Worm (Caenorhabditis elegans): ENCODE data around the gene T15B12.1.

Gene T15B12.1

DNA sequence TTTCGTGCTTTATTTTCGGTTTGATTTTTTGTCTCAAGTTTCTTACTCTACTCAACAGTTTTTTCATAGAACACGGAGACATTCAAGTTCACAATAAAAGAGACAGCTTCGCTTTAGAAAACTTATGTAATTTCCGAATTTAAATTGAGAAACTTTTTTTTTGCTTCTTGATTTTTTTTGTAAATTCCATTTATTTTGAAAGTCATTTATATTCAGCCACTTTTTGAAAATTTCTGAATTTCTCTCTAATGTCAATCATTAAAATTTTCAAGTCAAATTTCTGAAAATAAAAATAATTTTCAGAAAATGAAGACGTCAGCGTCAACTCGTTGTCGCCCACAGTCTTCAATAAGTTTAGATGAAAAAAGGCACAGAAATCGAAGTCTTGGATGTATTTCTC is at the start of gene T15B12.1:
Gene T15B12.1, plus strand, starts transcription at position 301 of the 400 bp plus-strand sequence.
- TF ChIP-seq unc-62 (GFP tag; optimal IDR thresholded peaks at IDR 0.05) = no peak

DNA sequence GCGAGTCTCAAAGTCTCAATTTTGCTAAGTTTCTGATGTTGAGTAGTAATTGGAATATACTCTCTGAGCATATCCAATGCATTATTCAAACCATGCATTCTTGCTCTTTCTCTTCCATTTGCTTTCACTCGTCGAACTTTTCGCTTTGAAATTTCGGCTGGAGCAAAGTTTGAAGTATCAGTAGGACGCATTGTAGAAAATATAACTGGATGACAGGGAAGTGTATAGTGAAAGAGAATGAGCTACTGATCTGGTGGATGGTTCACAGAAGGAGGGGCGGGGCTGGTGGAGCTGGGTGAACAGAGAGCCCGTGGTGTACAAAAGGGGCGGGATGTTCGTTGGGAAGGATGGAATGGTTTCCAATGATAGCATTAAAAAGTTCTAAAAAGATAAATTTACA is 46.1 kb upstream of the T15B12.1 start:
- no peak for TF ChIP-seq unc-62 (GFP tag; optimal IDR thresholded peaks at IDR 0.05)

DNA sequence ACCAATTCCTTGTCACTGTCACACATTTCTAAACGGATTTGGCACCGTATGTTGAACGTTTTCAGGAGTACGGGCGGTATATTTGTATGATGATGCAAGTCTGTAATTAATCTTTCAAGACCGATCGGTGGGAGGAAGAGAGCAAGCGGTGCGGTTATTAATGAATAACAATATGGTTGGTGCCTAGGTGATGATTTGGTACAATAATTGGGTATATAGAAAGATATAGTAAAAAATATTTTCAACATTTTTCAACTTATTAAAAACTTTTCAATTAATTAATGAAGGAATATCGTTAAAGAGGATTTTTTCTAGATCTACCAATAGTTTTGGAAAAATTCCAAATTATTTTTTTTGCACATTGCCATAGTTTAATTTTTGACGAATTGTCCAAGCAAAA is 43.4 kb upstream of the T15B12.1 start, which contains the start of gene cnd-1:
Gene cnd-1, minus strand, starts transcription at position 101 of the 400 bp plus-strand sequence.
- no peak for TF ChIP-seq unc-62 (GFP tag; optimal IDR thresholded peaks at IDR 0.05)

ce11 chrIII:5245067-5245466 is 42.9 kb upstream of the T15B12.1 start:
- TF ChIP-seq unc-62 (GFP tag; optimal IDR thresholded peaks at IDR 0.05) = no peak

- TF ChIP-seq unc-62 (GFP tag; optimal IDR thresholded peaks at IDR 0.05) = no peak
Measured at ce11 chrIII:5248706-5249105, 39.3 kb upstream of the T15B12.1 start.

DNA sequence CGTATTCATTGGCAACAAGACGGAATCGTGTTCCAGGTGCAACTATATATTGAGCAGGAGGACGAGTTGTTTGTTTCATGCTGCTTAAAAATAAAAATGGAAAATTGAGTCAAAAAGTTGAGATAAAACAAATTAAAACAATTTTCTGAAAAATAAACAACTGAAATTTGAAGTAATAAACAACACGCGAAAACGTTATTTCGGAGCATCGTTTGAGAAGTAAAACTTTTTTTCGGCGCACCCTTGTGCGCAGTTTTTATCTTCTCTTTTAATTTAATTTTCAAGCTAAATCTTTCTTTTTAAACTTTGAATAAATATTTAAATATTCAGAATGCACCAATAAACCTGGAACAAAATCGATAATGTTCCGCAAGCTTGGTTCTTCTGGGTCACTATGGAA is 33.9 kb upstream of the T15B12.1 start, which contains the start of the genes sumv-1 and gop-1:
Gene sumv-1, minus strand, starts transcription at position 80 of the 400 bp plus-strand sequence.
Gene gop-1, plus strand, starts transcription at position 331 of the 400 bp plus-strand sequence.
- TF ChIP-seq unc-62 (GFP tag; optimal IDR thresholded peaks at IDR 0.05) = no peak

- TF ChIP-seq unc-62 (GFP tag; optimal IDR thresholded peaks at IDR 0.05) = no peak
Measured at ce11 chrIII:5258918-5259317, 29.1 kb upstream of the T15B12.1 start, which contains the start of gene gop-2. TSS of gene gop-2 (plus strand) at chrIII:5259023.

DNA sequence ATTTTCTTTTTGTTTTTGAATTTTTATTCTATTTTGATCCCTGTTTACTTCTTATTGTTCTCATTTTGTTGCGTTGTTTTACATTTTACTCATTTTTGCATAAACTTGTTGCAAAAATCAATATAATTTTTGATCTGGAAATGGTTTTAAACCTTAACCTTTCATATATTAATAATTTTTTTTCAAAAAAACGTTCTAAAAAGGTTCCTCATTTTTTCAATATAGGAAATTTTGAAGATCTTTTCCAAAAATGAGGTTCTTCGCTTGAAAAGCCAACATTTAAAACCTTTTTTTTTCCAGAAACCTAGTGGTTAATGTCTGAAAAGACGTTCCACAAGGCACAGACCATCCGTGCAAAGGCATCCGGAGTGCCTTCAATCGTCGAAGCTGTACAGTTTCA is 27.6 kb upstream of the T15B12.1 start, which contains the start of gene gop-3:
Gene gop-3, plus strand, starts transcription at position 301 of the 400 bp plus-strand sequence.
- TF ChIP-seq unc-62 (GFP tag; optimal IDR thresholded peaks at IDR 0.05) = no peak

DNA sequence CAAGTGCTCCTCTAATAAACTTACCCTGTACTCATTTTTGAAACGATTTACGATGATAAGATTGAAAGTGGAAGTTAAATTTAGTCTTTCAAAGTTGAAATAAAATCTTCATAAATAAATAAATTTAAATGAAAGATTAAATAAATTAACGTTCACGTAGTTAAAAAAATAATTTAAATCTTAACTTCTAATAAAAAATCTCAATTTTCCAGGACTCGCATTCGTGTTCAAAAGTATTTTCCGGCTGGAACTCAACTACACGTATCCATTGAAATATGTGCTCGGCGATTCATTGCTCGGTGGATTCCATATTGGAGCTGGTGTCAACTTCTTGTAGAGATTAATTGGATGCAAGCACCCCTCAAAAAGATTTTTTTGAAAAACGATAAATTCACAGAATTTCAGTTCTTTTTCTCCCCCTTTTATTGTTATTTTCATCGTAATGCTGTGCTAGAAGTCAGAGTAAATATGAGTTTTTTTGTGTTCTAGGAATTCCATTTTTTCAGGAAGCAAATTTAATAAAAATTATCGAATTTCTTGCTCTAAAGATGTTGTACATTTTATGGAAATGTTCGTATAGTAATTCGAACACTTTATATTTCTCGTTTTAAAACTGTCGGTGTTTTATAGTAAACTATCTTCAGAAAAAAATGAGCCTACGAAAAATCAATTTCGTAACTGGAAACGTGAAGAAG is 24.5 kb upstream of the T15B12.1 start, which contains the start of the genes C34E10.9 and hap-1:
Gene C34E10.9, minus strand, starts transcription at position 101 of the 695 bp plus-strand sequence.
Gene hap-1, plus strand, starts transcription at position 645 of the 695 bp plus-strand sequence.
- TF ChIP-seq unc-62 (GFP tag; optimal IDR thresholded peaks at IDR 0.05) = no peak

ce11 chrIII:5264813-5265212 is 23.2 kb upstream of the T15B12.1 start, which contains the start of gene gro-1:
TSS of gene gro-1 (plus strand) at chrIII:5265113.
- TF ChIP-seq unc-62 (GFP tag; optimal IDR thresholded peaks at IDR 0.05) = no peak

DNA sequence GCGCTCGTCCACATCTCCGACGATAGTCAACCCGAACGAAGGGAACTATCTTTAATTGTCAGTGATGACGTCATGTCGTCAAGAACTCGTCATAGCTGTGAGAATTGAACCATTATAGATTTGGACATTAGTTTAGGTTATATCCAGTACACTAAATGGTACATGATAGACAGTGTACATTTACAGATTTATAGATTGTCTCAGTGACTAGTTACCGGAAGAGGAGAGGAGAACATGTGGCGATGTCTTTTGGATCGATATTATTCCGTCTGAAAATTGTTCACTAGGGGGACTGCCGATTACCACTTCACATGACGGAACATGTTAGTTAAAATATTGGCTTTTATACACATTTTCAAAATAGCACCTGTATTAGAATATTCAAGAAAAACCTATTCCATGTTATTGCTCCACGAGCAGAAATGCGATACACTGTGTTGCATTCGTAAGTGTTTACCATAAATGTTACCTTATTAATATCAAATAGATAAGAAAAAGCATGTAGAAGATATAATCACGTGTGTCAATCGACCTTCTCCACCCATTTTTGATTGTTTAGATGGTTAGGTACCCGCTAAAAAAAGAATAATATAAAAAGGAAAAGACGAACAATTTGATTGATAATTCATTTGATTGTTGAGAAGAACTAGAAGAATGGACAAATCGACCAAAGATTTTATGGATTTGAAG is 20.6 kb upstream of the T15B12.1 start, which contains the start of gene ZC395.5:
Gene ZC395.5, plus strand, starts transcription at position 632 of the 690 bp plus-strand sequence.
- no peak for TF ChIP-seq unc-62 (GFP tag; optimal IDR thresholded peaks at IDR 0.05)

DNA sequence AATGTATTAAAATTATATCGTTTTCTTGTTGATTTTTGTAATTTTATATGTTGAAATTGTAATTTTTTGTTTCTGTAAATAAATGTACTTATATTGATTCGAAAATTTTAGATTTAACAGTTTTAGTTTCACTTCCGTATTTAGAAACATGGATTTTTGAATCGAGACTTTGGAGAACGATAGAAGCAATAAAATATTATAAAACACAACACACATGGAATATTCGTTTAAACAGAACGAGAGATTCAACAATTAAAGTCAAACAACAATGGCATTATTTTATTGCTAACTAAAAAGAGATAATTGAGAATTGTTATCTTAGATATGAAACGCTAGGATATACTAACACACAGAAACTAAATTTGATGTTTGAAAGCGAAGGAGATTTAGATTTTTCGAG is 19.5 kb upstream of the T15B12.1 start:
- no peak for TF ChIP-seq unc-62 (GFP tag; optimal IDR thresholded peaks at IDR 0.05)

ce11 chrIII:5269814-5270213 is 18.2 kb upstream of the T15B12.1 start, which contains the start of gene ZC395.4:
TSS of gene ZC395.4 (plus strand) at chrIII:5270114.
- no peak for TF ChIP-seq unc-62 (GFP tag; optimal IDR thresholded peaks at IDR 0.05)

ce11 chrIII:5273396-5273857 is 14.6 kb upstream of the T15B12.1 start, which contains the start of gene ztf-8:
TSS of gene ztf-8 (minus strand) at chrIII:5273471.
- no peak for TF ChIP-seq unc-62 (GFP tag; optimal IDR thresholded peaks at IDR 0.05)

DNA sequence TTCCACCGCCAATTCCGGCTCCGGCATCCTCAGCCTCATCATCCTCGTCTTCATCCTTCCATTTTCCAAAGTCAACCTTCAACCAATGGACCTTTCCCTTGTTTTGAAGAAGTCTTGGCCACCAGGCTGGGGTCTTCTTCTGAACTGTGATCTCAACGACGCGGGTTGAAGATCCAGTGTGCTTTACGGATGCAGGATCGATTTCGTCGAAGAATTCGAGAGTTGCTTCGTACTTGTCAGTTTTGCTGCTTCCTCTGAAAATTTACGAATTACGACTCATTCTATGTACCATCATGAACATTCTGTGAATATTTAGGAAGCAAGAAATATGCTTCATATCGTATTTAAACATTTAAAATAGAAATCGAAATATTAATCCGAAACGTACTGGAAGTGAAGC is 13.7 kb upstream of the T15B12.1 start:
- TF ChIP-seq unc-62 (GFP tag; optimal IDR thresholded peaks at IDR 0.05) = no peak

DNA sequence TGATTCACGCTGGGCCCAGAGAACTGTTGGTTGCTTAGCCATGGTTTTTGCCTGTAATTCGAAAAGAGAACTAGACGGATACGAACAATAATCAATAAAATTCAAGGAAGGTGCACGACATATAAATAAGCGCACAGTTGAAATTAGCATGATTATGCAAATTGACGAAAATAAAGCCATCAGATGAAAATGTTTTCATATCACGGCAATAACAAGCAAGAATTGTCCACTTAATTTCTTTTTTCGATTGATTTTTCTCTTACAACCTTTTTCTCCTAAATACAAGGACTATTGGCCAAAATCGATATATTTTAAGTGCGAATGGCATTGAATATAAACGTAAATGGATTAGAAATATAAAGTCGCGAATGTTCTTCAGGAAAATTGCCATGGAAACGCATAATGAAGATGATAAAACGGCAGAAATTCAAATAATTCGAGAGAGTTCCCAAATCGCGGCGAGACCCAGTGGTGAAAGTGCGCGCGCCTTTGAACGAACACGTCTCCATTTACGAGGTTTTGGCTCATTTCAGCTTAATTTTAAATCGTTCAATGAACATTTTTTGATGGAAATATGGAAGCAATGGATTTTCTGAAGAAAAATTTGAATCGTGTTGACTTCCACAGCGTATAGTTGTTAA is 13.1 kb upstream of the T15B12.1 start, which contains the start of the genes daf-41 and toc-1:
Gene daf-41, minus strand, starts transcription at position 51 of the 641 bp plus-strand sequence.
Gene toc-1, plus strand, starts transcription at position 537 of the 641 bp plus-strand sequence.
- no peak for TF ChIP-seq unc-62 (GFP tag; optimal IDR thresholded peaks at IDR 0.05)
